Worm (Caenorhabditis elegans) whole organism, young adult: Measurements from ENCODE around the gene R11H6.2.

Source experiments
- C06A6.2 ChIP-seq: fragments of 200-800 bp; sonication (Bioruptor generic); conservative IDR thresholded peaks from 2 replicates; pipeline ENCODE4 v1.3.6; 2022; ENCODE audit warnings: missing genetic modification characterization, missing compliant biosample characterization
- F22D6.2 ChIP-seq: sonication (generic microtip); optimal IDR thresholded peaks from 2 replicates; lab custom pipeline; 2016; ENCODE audit warnings: mild to moderate bottlenecking, missing genetic modification characterization, missing compliant biosample characterization
- F57C9.4 ChIP-seq: sonication (generic microtip); optimal IDR thresholded peaks from 2 replicates; lab custom pipeline; 2017; ENCODE audit warnings: mild to moderate bottlenecking, missing genetic modification characterization, missing compliant biosample characterization
- K11D2.4 ChIP-seq: fragments of 200-800 bp; sonication (Bioruptor generic); IDR thresholded peaks from 2 replicates; pipeline ENCODE4 v1.3.6; 2022; ENCODE audit warnings: missing genetic modification reagents, missing genetic modification characterization, missing compliant biosample characterization
- akir-1 ChIP-seq: fragments of 200-800 bp; sonication (Bioruptor generic); optimal IDR thresholded peaks from 2 replicates; lab custom pipeline; 2018; ENCODE audit warnings: mild to moderate bottlenecking, missing genetic modification characterization, moderate library complexity, missing compliant biosample characterization
- dpl-1 ChIP-seq: fragments of 150-350 bp; optimal IDR thresholded peaks from 2 replicates; lab custom pipeline; 2014; ENCODE audit warnings: missing biosample characterization, missing genetic modification reagents, missing genetic modification characterization
- ets-4 ChIP-seq: fragments of 200-800 bp; sonication (Bioruptor generic); optimal IDR thresholded peaks from 2 replicates; lab custom pipeline; 2018; ENCODE audit warnings: mild to moderate bottlenecking, missing genetic modification characterization, missing compliant biosample characterization
- gei-17 ChIP-seq: fragments of 200-800 bp; sonication (Bioruptor generic); optimal IDR thresholded peaks from 2 replicates; lab custom pipeline; 2018; ENCODE audit warnings: mild to moderate bottlenecking, missing genetic modification characterization, missing compliant biosample characterization
- lin-35 ChIP-seq, 3 experiments: fragments of 150-350 bp in 2 of 3; sonication (generic microtip) in 1 of 3; optimal IDR thresholded peaks; 2 replicates each; lab custom pipeline; 2014 to 2018; ENCODE audit warnings: missing biosample characterization in 3 of 3, missing genetic modification characterization in 3 of 3, missing genetic modification reagents in 3 of 3
- lsl-1 ChIP-seq: fragments of 200-800 bp; sonication (Bioruptor generic); optimal IDR thresholded peaks from 2 replicates; lab custom pipeline; 2018; ENCODE audit warnings: mild to moderate bottlenecking, missing genetic modification characterization, moderate library complexity, missing compliant biosample characterization
- nfya-2 ChIP-seq: fragments of 200-800 bp; sonication (Bioruptor generic); IDR thresholded peaks from 2 replicates; pipeline ENCODE4 v1.3.6; 2022; ENCODE audit warnings: missing genetic modification reagents, missing genetic modification characterization, missing compliant biosample characterization
- snpc-3.4 ChIP-seq: sonication (generic microtip); optimal IDR thresholded peaks from 2 replicates; lab custom pipeline; 2017; ENCODE audit warnings: missing genetic modification characterization, mild to moderate bottlenecking, missing compliant biosample characterization, antibody characterized with exemption, moderate library complexity, missing genotype, missing genetic modification reagents
- unc-62 ChIP-seq: fragments of 150-350 bp; optimal IDR thresholded peaks from 2 replicates; lab custom pipeline; 2014; ENCODE audit warnings: missing biosample characterization, missing genetic modification reagents, missing genetic modification characterization

- TF ChIP-seq lsl-1 (GFP tag; lab: Kevin White, UChicago), result no peak
- no peak for TF ChIP-seq F57C9.4 (tag; lab: Kevin White, UChicago)
- TF ChIP-seq ets-4 (GFP tag; lab: Kevin White, UChicago), result no peak
- no peak for TF ChIP-seq dpl-1 (GFP tag; lab: Kevin White, UChicago)
- TF ChIP-seq K11D2.4 (GFP tag; lab: Robert Waterston, UW), result no peak
- TF ChIP-seq snpc-3.4 (tag; lab: Kevin White, UChicago), result no peak
- no peak for TF ChIP-seq nfya-2 (GFP tag; lab: Robert Waterston, UW)
- TF ChIP-seq lin-35 (GFP tag; optimal IDR thresholded peaks at IDR 0.05; lab: Kevin White, UChicago), result no peak
- no peak for TF ChIP-seq akir-1 (GFP tag; lab: Kevin White, UChicago)
- no peak for TF ChIP-seq gei-17
- no peak for TF ChIP-seq C06A6.2 (GFP tag; lab: Robert Waterston, UW)
- TF ChIP-seq unc-62 (GFP tag; lab: Kevin White, UChicago), result no peak
- no peak for TF ChIP-seq F22D6.2 (tag; lab: Kevin White, UChicago)
Measured at ce11 chrV:14635119-14635518, 37.3 kb downstream of the R11H6.2 start, which contains the start of gene F43D2.6.
